Worm (Caenorhabditis elegans): ENCODE measurements around the gene pkhm-2.

DNA sequence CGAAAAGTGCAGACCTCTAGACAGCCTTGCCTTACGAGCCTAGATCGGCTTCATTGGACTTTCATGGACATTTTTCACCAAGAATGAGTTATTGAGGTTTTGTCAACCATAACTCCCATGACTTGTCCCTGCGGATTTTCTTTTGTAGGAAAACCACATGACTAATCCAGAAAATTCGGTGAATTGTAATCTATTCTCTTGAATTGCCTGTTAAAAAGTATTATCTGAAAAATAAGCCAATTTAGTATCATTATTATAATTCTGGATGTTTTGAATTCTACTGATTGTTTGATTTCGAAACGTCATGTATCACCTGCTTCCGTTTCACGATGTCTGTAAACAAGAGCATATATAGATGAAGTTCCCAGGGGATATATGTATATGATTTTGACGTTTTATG lies 7.2 kb upstream of the pkhm-2 start:
- no peak for TF ChIP-seq hlh-15 (tag; optimal IDR thresholded peaks at IDR 0.05)
- no peak for TF ChIP-seq elt-2 (tag; optimal IDR thresholded peaks at IDR 0.05)
- no peak for TF ChIP-seq sdc-2 (tag; optimal IDR thresholded peaks at IDR 0.05)
- no peak for TF ChIP-seq pha-4 (tag; optimal IDR thresholded peaks at IDR 0.05)
- TF ChIP-seq ceh-31 (tag; optimal IDR thresholded peaks at IDR 0.05): no peak
- TF ChIP-seq ttx-3 (tag; optimal IDR thresholded peaks at IDR 0.05): no peak
- TF ChIP-seq ahr-1 (tag; optimal IDR thresholded peaks at IDR 0.05): no peak
- TF ChIP-seq hlh-30 (tag; optimal IDR thresholded peaks at IDR 0.05; ENCODE audit: insufficient read depth): no peak

Data from whole organism, late embryonic.